Fruit fly (Drosophila melanogaster): ENCODE measurements around the gene CG12355.

The CG12355 gene

dm6 chr3L:15537916-15538581 lies 42.7 kb upstream of the CG12355 start (continued):
- TF ChIP-seq CG10209 (GFP tag; optimal IDR thresholded peaks at IDR 0.05) (peak; percentile 76), CG8944 (GFP tag; optimal IDR thresholded peaks at IDR 0.05) (peak; percentile 11), scrt (GFP tag; optimal IDR thresholded peaks at IDR 0.05) (peak; percentile 49), CG14965 (GFP tag; optimal IDR thresholded peaks at IDR 0.05; ENCODE audit: borderline replicate concordance) (no peak), Poxn (GFP tag; IDR thresholded peaks at IDR 0.05) (no peak), sd (tag; optimal IDR thresholded peaks at IDR 0.05) (peak; percentile 4), Adf1 (GFP tag; IDR thresholded peaks at IDR 0.05) (no peak), CG7786 (GFP tag; optimal IDR thresholded peaks at IDR 0.05) (no peak), CG4328 (GFP tag; optimal IDR thresholded peaks at IDR 0.05) (no peak), TFAM (GFP tag; optimal IDR thresholded peaks at IDR 0.05) (no peak), maf-S (GFP tag; optimal IDR thresholded peaks at IDR 0.05) (no peak), Xbp1 (GFP tag; optimal IDR thresholded peaks at IDR 0.05) (peak; percentile 63), tll (GFP tag; optimal IDR thresholded peaks at IDR 0.05) (peak in 1 of 2 experiments; percentile 77), nmo (GFP tag; optimal IDR thresholded peaks at IDR 0.05) (peak; percentile 88), C15 (GFP tag; IDR thresholded peaks at IDR 0.05) (no peak), CG8089 (GFP tag; optimal IDR thresholded peaks at IDR 0.05) (no peak), NC2β (GFP tag; optimal IDR thresholded peaks at IDR 0.05) (no peak), Six4 (GFP tag; optimal IDR thresholded peaks at IDR 0.05) (peak; percentile 0), CG3726 (GFP tag; IDR thresholded peaks at IDR 0.05) (no peak), CG10431 (GFP tag; optimal IDR thresholded peaks at IDR 0.05) (peak; percentile 6), Jarid2 (GFP tag; optimal IDR thresholded peaks at IDR 0.05) (no peak), Sin3A (optimal IDR thresholded peaks at IDR 0.05) (no peak), Dbx (GFP tag; IDR thresholded peaks at IDR 0.05) (peak; percentile 28; the same call in 2 of the 3 replicates), CG17186 (GFP tag; optimal IDR thresholded peaks at IDR 0.05) (no peak), otp (GFP tag; IDR thresholded peaks at IDR 0.05) (no peak), CG7357 (GFP tag; IDR thresholded peaks at IDR 0.05) (peak; percentile 47; the same call in 1 of the 3 replicates), pho (GFP tag; optimal IDR thresholded peaks at IDR 0.05) (no peak), CG17359 (tag; optimal IDR thresholded peaks at IDR 0.05) (peak; percentile 62), vfl (GFP tag; optimal IDR thresholded peaks at IDR 0.05) (no peak), dan (GFP tag; IDR thresholded peaks at IDR 0.05) (no peak), amos (GFP tag; IDR thresholded peaks at IDR 0.05; ENCODE audit: partially characterized antibody) (no peak), Bgb (GFP tag; IDR thresholded peaks at IDR 0.05; ENCODE audit: partially characterized antibody) (no peak), CG13624 (GFP tag; optimal IDR thresholded peaks at IDR 0.05) (peak; percentile 24), ac (GFP tag; optimal IDR thresholded peaks at IDR 0.05) (no peak), CG10959 (GFP tag; IDR thresholded peaks at IDR 0.05) (no peak), Dll (GFP tag; IDR thresholded peaks at IDR 0.05; ENCODE audit: partially characterized antibody) (no peak), Sry-δ (GFP tag; optimal IDR thresholded peaks at IDR 0.05) (peak; percentile 9), ase (GFP tag; IDR thresholded peaks at IDR 0.05) (peak; percentile 41; the same call in 1 of the 3 replicates), Oli (tag; optimal IDR thresholded peaks at IDR 0.05) (peak; percentile 78), sima (GFP tag; optimal IDR thresholded peaks at IDR 0.05) (no peak), CG16813 (GFP tag; IDR thresholded peaks at IDR 0.05; ENCODE audit: partially characterized antibody) (no peak), HmgD (GFP tag; optimal IDR thresholded peaks at IDR 0.05) (no peak), Sox102F (GFP tag; optimal IDR thresholded peaks at IDR 0.05) (peak; percentile 83), Scr (GFP tag; IDR thresholded peaks at IDR 0.05; ENCODE audit: partially characterized antibody) (no peak), CG6683 (GFP tag; optimal IDR thresholded peaks at IDR 0.05) (peak; percentile 6), trh (GFP tag; optimal IDR thresholded peaks at IDR 0.05) (peak; percentile 63), lilli (GFP tag; optimal IDR thresholded peaks at IDR 0.05) (peak; percentile 63), Bteb2 (GFP tag; optimal IDR thresholded peaks at IDR 0.05) (peak; percentile 46), dm (GFP tag; optimal IDR thresholded peaks at IDR 0.05) (peak; percentile 9), CG32532 (GFP tag; IDR thresholded peaks at IDR 0.05) (no peak; the same call in 1 of the 2 replicates)
